Worm (Caenorhabditis elegans) whole organism, L1 larva: ENCODE data around the gene gln-5.
A peak's percentile ranks its signal among the peaks of the same experiment; 100 is the strongest.

ENCODE experiments used
- C04F5.9 ChIP-seq: sonication (generic microtip); optimal IDR thresholded peaks from 2 replicates; lab custom pipeline; 2016; ENCODE audit warnings: missing genetic modification characterization, missing compliant biosample characterization
- aha-1 ChIP-seq: fragments of 150-350 bp; optimal IDR thresholded peaks from 2 replicates; lab custom pipeline; 2014; ENCODE audit warnings: missing biosample characterization, missing genetic modification characterization
- aly-2 ChIP-seq: fragments of 150-350 bp; optimal IDR thresholded peaks from 2 replicates; lab custom pipeline; 2014; ENCODE audit warnings: missing biosample characterization, missing genetic modification characterization
- blmp-1 ChIP-seq: fragments of 150-350 bp; optimal IDR thresholded peaks from 2 replicates; lab custom pipeline; 2014; ENCODE audit warnings: missing biosample characterization, missing genetic modification characterization
- ceh-63 ChIP-seq: fragments of 200-800 bp; sonication (Bioruptor generic); optimal IDR thresholded peaks from 2 replicates; lab custom pipeline; 2018; ENCODE audit warnings: mild to moderate bottlenecking, missing genetic modification characterization, missing compliant biosample characterization
- ceh-82 ChIP-seq, 3 experiments: fragments of 150-350 bp in 1 of 3; sonication (generic microtip) in 2 of 3; optimal IDR thresholded peaks; 2 replicates each; lab custom pipeline; 2014 to 2017; ENCODE audit warnings: missing biosample characterization in 3 of 3, missing genetic modification characterization in 3 of 3
- ceh-90 ChIP-seq: sonication (generic microtip); optimal IDR thresholded peaks from 2 replicates; lab custom pipeline; 2016; ENCODE audit warnings: missing genetic modification characterization, missing compliant biosample characterization
- ces-1 ChIP-seq: fragments of 150-350 bp; optimal IDR thresholded peaks from 2 replicates; lab custom pipeline; 2014; ENCODE audit warnings: missing biosample characterization, missing genetic modification reagents, missing genetic modification characterization
- dpl-1 ChIP-seq, 3 experiments: fragments of 150-350 bp in 2 of 3; sonication (generic microtip) in 1 of 3; optimal IDR thresholded peaks; 2 replicates each; lab custom pipeline; 2014 to 2017; ENCODE audit warnings: missing biosample characterization in 3 of 3, missing genetic modification characterization in 3 of 3, missing genetic modification reagents in 3 of 3
- efl-1 ChIP-seq, 4 experiments: fragments of 150-350 bp; optimal IDR thresholded peaks in 3 of 4; peaks in 1 of 4; 1 replicate in 1 of 4; 2 replicates in 3 of 4; lab custom pipeline; 2014; ENCODE audit warnings: missing biosample characterization in 2 of 4, missing genetic modification characterization in 2 of 4, missing genetic modification reagents in 2 of 4
- efl-3 ChIP-seq: fragments of 200-800 bp; sonication (Bioruptor generic); optimal IDR thresholded peaks from 2 replicates; lab custom pipeline; 2018; ENCODE audit warnings: mild to moderate bottlenecking, missing genetic modification characterization, missing compliant biosample characterization
- egl-13 ChIP-seq: sonication (generic microtip); optimal IDR thresholded peaks from 2 replicates; lab custom pipeline; 2016; ENCODE audit warnings: missing genotype, missing genetic modification reagents, missing genetic modification characterization, missing compliant biosample characterization
- elt-3 ChIP-seq, 6 experiments: fragments of 150-350 bp in 1 of 6; sonication (generic microtip); optimal IDR thresholded peaks; 2 replicates each; lab custom pipeline; 2017 to 2018; ENCODE audit warnings: missing biosample characterization in 6 of 6, missing genetic modification characterization in 6 of 6, inconsistent platforms in 1 of 6
- fkh-10 ChIP-seq: sonication (generic microtip); optimal IDR thresholded peaks from 2 replicates; lab custom pipeline; 2017; ENCODE audit warnings: missing biosample characterization, missing genetic modification reagents, missing genetic modification characterization
- fkh-8 ChIP-seq: sonication (generic microtip); optimal IDR thresholded peaks from 2 replicates; lab custom pipeline; 2016; ENCODE audit warnings: mild to moderate bottlenecking, missing genetic modification characterization, missing compliant biosample characterization
- grh-1 ChIP-seq: fragments of 200-800 bp; sonication (Bioruptor generic); IDR thresholded peaks from 2 replicates; pipeline ENCODE4 v1.3.6; 2022; ENCODE audit warnings: missing genetic modification reagents, missing genetic modification characterization, missing compliant biosample characterization
- hlh-4 ChIP-seq: sonication (generic microtip); optimal IDR thresholded peaks from 2 replicates; lab custom pipeline; 2016; ENCODE audit warnings: mild to moderate bottlenecking, missing genetic modification characterization, missing compliant biosample characterization
- irx-1 ChIP-seq: sonication (generic microtip); optimal IDR thresholded peaks from 2 replicates; lab custom pipeline; 2016; ENCODE audit warnings: missing genetic modification characterization, missing compliant biosample characterization
- isw-1 ChIP-seq: fragments of 200-800 bp; sonication (Bioruptor generic); IDR thresholded peaks from 2 replicates; pipeline ENCODE4 v1.3.6; 2022; ENCODE audit warnings: missing genetic modification characterization, missing compliant biosample characterization
- lin-13 ChIP-seq: fragments of 150-350 bp; optimal IDR thresholded peaks from 2 replicates; lab custom pipeline; 2014; ENCODE audit warnings: missing biosample characterization, missing genetic modification reagents, missing genetic modification characterization
- lin-14 ChIP-seq: fragments of 200-800 bp; sonication (Bioruptor generic); optimal IDR thresholded peaks from 2 replicates; lab custom pipeline; 2018; ENCODE audit warnings: mild to moderate bottlenecking, missing genetic modification characterization, moderate library complexity, missing compliant biosample characterization
- lin-15B ChIP-seq: fragments of 150-350 bp; sonication (generic microtip); optimal IDR thresholded peaks from 3 replicates; lab custom pipeline; 2014; ENCODE audit warnings: missing biosample characterization, missing genetic modification characterization
- lin-35 ChIP-seq, 2 experiments: fragments of 150-350 bp; optimal IDR thresholded peaks; 2 replicates each; lab custom pipeline; 2014; ENCODE audit warnings: missing biosample characterization in 2 of 2, missing genetic modification characterization in 2 of 2, missing genetic modification reagents in 2 of 2
- lin-39 ChIP-seq: fragments of 150-350 bp; optimal IDR thresholded peaks from 2 replicates; lab custom pipeline; 2014; ENCODE audit warnings: missing biosample characterization, missing genetic modification reagents, missing genetic modification characterization
- lir-3 ChIP-seq: sonication (generic microtip); optimal IDR thresholded peaks from 2 replicates; lab custom pipeline; 2016; ENCODE audit warnings: mild to moderate bottlenecking, missing genetic modification characterization, moderate library complexity, missing compliant biosample characterization; ENCODE audit not compliant: poor library complexity
- lsy-2 ChIP-seq, 2 experiments: fragments of 150-350 bp; optimal IDR thresholded peaks; 2 replicates each; lab custom pipeline; 2014; ENCODE audit warnings: missing biosample characterization in 2 of 2, missing genetic modification characterization in 2 of 2
- mdl-1 ChIP-seq, 2 experiments: fragments of 150-350 bp; optimal IDR thresholded peaks; 2 replicates each; lab custom pipeline; 2014 to 2017; ENCODE audit warnings: missing biosample characterization in 2 of 2, missing genetic modification characterization in 2 of 2, inconsistent platforms in 1 of 2
- mef-2 ChIP-seq: fragments of 150-350 bp; optimal IDR thresholded peaks from 2 replicates; lab custom pipeline; 2014; ENCODE audit warnings: missing biosample characterization, missing genetic modification characterization
- nhr-11 ChIP-seq: fragments of 150-350 bp; optimal IDR thresholded peaks from 2 replicates; lab custom pipeline; 2014; ENCODE audit warnings: missing biosample characterization, missing genetic modification characterization
- nhr-12 ChIP-seq: sonication (generic microtip); optimal IDR thresholded peaks from 2 replicates; lab custom pipeline; 2017; ENCODE audit warnings: missing biosample characterization, missing genetic modification characterization
- nhr-237 ChIP-seq: fragments of 150-350 bp; optimal IDR thresholded peaks from 2 replicates; lab custom pipeline; 2014; ENCODE audit warnings: missing biosample characterization, missing genetic modification characterization
- nhr-47 ChIP-seq: sonication (generic microtip); optimal IDR thresholded peaks from 2 replicates; lab custom pipeline; 2016; ENCODE audit warnings: mild to moderate bottlenecking, missing genetic modification characterization, moderate library complexity, missing compliant biosample characterization
- nhr-71 ChIP-seq: sonication (generic microtip); optimal IDR thresholded peaks from 2 replicates; lab custom pipeline; 2016; ENCODE audit warnings: mild to moderate bottlenecking, missing genetic modification characterization, moderate library complexity, missing compliant biosample characterization
- nhr-76 ChIP-seq: sonication (generic microtip); optimal IDR thresholded peaks from 2 replicates; lab custom pipeline; 2017; ENCODE audit warnings: missing biosample characterization, missing genetic modification characterization
- nhr-85 ChIP-seq: sonication (generic microtip); peaks from one replicate; lab custom pipeline; 2016; ENCODE audit warnings: missing genetic modification characterization, inconsistent platforms, missing compliant biosample characterization
- nhr-90 ChIP-seq: sonication (generic microtip); optimal IDR thresholded peaks from 2 replicates; lab custom pipeline; 2016; ENCODE audit warnings: mild to moderate bottlenecking, missing genetic modification characterization, missing compliant biosample characterization; ENCODE audit not compliant: poor library complexity
- rnt-1 ChIP-seq: sonication (generic microtip); optimal IDR thresholded peaks from 2 replicates; lab custom pipeline; 2016; ENCODE audit warnings: mild to moderate bottlenecking, missing genetic modification characterization, moderate library complexity, missing compliant biosample characterization
- skn-1 ChIP-seq: fragments of 150-350 bp; optimal IDR thresholded peaks from 2 replicates; lab custom pipeline; 2014; ENCODE audit warnings: missing biosample characterization, missing genetic modification characterization
- snpc-4 ChIP-seq: fragments of 150-350 bp; optimal IDR thresholded peaks from 2 replicates; lab custom pipeline; 2014; ENCODE audit warnings: missing biosample characterization, missing genetic modification characterization
- snu-23 ChIP-seq: sonication (generic microtip); optimal IDR thresholded peaks from 2 replicates; lab custom pipeline; 2016; ENCODE audit warnings: missing genetic modification characterization, missing compliant biosample characterization
- sptf-1 ChIP-seq: fragments of 150-350 bp; optimal IDR thresholded peaks from 2 replicates; lab custom pipeline; 2014; ENCODE audit warnings: missing biosample characterization, missing genetic modification characterization
- sup-37 ChIP-seq: fragments of 200-800 bp; sonication (Bioruptor generic); optimal IDR thresholded peaks from 2 replicates; lab custom pipeline; 2018; ENCODE audit warnings: mild to moderate bottlenecking, missing genetic modification characterization, missing compliant biosample characterization
- unc-62 ChIP-seq: fragments of 150-350 bp; optimal IDR thresholded peaks from 2 replicates; lab custom pipeline; 2014; ENCODE audit warnings: missing biosample characterization, missing genetic modification reagents, missing genetic modification characterization
- unc-86 ChIP-seq: sonication (generic microtip); optimal IDR thresholded peaks from 2 replicates; lab custom pipeline; 2016; ENCODE audit warnings: missing genetic modification characterization, missing compliant biosample characterization
- unc-98 ChIP-seq: fragments of 200-800 bp; sonication (Bioruptor generic); IDR thresholded peaks from 2 replicates; pipeline ENCODE4 v1.3.6; 2022; ENCODE audit warnings: missing genetic modification characterization, missing compliant biosample characterization
- zip-4 ChIP-seq: fragments of 200-800 bp; sonication (Bioruptor generic); optimal IDR thresholded peaks from 2 replicates; lab custom pipeline; 2018; ENCODE audit warnings: mild to moderate bottlenecking, missing genetic modification characterization, moderate library complexity, missing compliant biosample characterization

Gene gln-5

DNA sequence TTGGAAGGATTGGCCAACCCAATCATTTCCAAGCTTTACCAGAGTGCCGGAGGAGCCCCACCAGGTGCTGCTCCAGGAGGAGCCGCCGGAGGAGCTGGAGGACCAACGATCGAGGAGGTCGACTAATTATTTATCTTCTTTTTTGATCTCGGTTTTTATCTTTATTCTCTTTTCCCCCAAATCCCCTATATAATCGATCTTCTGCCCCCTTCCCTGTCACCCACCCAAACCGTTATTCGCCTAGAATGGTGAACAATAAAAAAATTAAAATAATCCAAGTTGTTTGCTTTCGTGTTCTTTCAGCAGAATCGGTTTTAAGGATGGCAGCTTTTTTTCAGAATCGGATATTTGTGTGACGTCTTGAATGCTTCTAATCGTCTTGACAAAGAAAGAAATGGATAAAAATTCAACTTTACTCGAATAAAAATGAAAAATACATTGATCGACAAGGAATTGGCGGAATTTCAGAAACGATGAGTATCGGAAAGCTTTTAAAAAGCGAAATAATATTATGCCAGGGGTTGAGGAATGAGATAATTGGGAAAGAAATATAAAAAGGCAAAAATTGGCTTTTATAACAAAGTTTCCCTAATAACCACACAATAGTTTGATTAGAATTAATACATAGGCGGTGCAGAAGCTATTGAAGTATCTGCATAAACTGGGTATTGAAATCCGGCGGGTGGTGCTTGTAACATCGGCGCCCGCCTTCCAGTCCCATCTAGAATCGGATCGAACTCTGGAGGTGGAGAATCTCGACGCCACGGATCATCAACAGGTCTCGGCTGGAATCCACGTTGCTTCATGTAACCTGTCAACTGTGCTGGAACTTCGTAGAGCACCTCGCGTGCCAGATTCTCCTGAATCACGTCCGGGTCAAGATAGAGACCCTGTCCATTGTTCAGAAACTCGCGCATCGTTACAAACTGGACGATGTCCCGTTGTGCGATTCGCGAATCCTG lies 7.9 kb upstream of the gln-5 start (continued):
- TF ChIP-seq lin-15B, result peak; percentile 14
- TF ChIP-seq skn-1 (tag; lab: Kevin White, UChicago), result peak; percentile 76
- no peak for TF ChIP-seq unc-62 (GFP tag; lab: Kevin White, UChicago)
- peak; percentile 2 for TF ChIP-seq efl-3 (GFP tag; lab: Kevin White, UChicago)
- no peak for TF ChIP-seq mef-2
- no peak for TF ChIP-seq nhr-237 (tag; lab: Kevin White, UChicago)
- TF ChIP-seq snpc-4 (tag; lab: Kevin White, UChicago), result peak; percentile 13
- no peak for TF ChIP-seq irx-1 (tag; lab: Kevin White, UChicago)
- peak; percentile 73 for TF ChIP-seq snu-23 (GFP tag; lab: Kevin White, UChicago)
- peak; percentile 54 for TF ChIP-seq nhr-47
- TF ChIP-seq blmp-1 (tag; lab: Kevin White, UChicago), result no peak
- no peak for TF ChIP-seq hlh-4 (tag; lab: Kevin White, UChicago)
- no peak for TF ChIP-seq unc-98 (GFP tag; lab: Robert Waterston, UW)
- TF ChIP-seq lin-35 (GFP tag; optimal IDR thresholded peaks at IDR 0.05; lab: Kevin White, UChicago), result peak; percentile 36 to 60
- peak; percentile 10 for TF ChIP-seq lir-3 (tag; lab: Kevin White, UChicago)
- TF ChIP-seq lin-14, result peak; percentile 40
- peak; percentile 62 for TF ChIP-seq nhr-90 (tag; lab: Kevin White, UChicago)
- peak; percentile 25 for TF ChIP-seq ceh-63 (GFP tag; lab: Kevin White, UChicago)
- no peak for TF ChIP-seq nhr-76 (tag; lab: Kevin White, UChicago)
- peak; percentile 27 for TF ChIP-seq zip-4
- TF ChIP-seq efl-1 (optimal IDR thresholded peaks at IDR 0.05; lab: Kevin White, UChicago), result peak in 1 of 2 experiments; percentile 16
- peak; percentile 21 to 92 for TF ChIP-seq efl-1 (GFP tag; optimal IDR thresholded peaks at IDR 0.05 in 1 of 2; lab: Kevin White, UChicago)
- no peak for TF ChIP-seq ces-1 (GFP tag; lab: Kevin White, UChicago)
- no peak for TF ChIP-seq grh-1 (GFP tag; lab: Robert Waterston, UW)
- TF ChIP-seq C04F5.9 (tag; lab: Kevin White, UChicago), result no peak
- TF ChIP-seq rnt-1 (tag; lab: Kevin White, UChicago), result peak; percentile 2
- no peak for TF ChIP-seq sup-37 (GFP tag; lab: Kevin White, UChicago)
- TF ChIP-seq unc-86 (tag; lab: Kevin White, UChicago), result peak; percentile 32
- peak; percentile 11 for TF ChIP-seq egl-13 (tag; lab: Kevin White, UChicago)
- TF ChIP-seq dpl-1 (GFP tag; optimal IDR thresholded peaks at IDR 0.05; lab: Kevin White, UChicago), result peak in 2 of 3 experiments; percentile 22 to 28
- TF ChIP-seq lin-13, result peak; percentile 62
- peak in 1 of 6 experiments; percentile 44 for TF ChIP-seq elt-3 (tag; optimal IDR thresholded peaks at IDR 0.05; lab: Kevin White, UChicago)
- TF ChIP-seq fkh-8, result peak; percentile 65
- TF ChIP-seq sptf-1 (tag; lab: Kevin White, UChicago), result no peak
- no peak for TF ChIP-seq nhr-12 (tag; lab: Kevin White, UChicago)
- TF ChIP-seq fkh-10, result no peak
- peak; percentile 29 for TF ChIP-seq aha-1 (tag; lab: Kevin White, UChicago)
- no peak for TF ChIP-seq lin-39 (tag; lab: Kevin White, UChicago)
- no peak for TF ChIP-seq ceh-82 (tag; optimal IDR thresholded peaks at IDR 0.05; lab: Kevin White, UChicago)
- TF ChIP-seq nhr-71 (tag; lab: Kevin White, UChicago), result peak; percentile 82
- TF ChIP-seq lsy-2 (tag; optimal IDR thresholded peaks at IDR 0.05; lab: Kevin White, UChicago), result peak; percentile 68 to 75
- TF ChIP-seq isw-1 (GFP tag; lab: Robert Waterston, UW), result no peak
- no peak for TF ChIP-seq ceh-90 (tag; lab: Kevin White, UChicago)
- no peak for TF ChIP-seq mdl-1 (tag; optimal IDR thresholded peaks at IDR 0.05; lab: Kevin White, UChicago)
- peak; percentile 100 for TF ChIP-seq aly-2 (tag; lab: Kevin White, UChicago)
- TF ChIP-seq nhr-85 (tag; lab: Kevin White, UChicago), result no peak
- TF ChIP-seq nhr-11 (tag; lab: Kevin White, UChicago), result no peak
